Worm (Caenorhabditis elegans): ENCODE results near the gene T21D12.12.

DNA sequence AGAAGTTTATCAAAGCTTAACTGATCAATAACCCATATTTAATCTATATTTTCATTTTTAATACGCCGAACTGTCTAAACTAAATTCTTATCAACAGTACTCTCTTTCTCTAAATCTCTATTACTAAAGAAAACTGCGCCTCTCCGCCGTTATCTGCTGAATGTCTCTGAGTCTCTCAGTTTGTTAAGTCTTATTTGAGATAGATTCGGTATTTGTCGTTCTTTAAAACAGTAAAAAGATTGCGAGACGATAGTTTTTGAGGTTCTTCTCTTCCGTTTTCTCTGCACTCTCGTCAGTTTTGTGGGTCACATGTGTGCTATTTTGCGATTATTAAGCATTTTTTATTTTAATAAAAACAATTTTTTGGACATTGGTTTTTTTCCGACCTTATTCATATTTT lies 7.9 kb downstream of the T21D12.12 start, which contains the start of gene sma-10:
- TF ChIP-seq egl-27 (tag; optimal IDR thresholded peaks at IDR 0.05) (no peak), nhr-77 (tag; optimal IDR thresholded peaks at IDR 0.05) (no peak), ama-1 (optimal IDR thresholded peaks at IDR 0.05) (no peak), fos-1 (tag; optimal IDR thresholded peaks at IDR 0.05) (peak; percentile 93), unc-62 (GFP tag; optimal IDR thresholded peaks at IDR 0.05) (no peak), nhr-12 (tag; optimal IDR thresholded peaks at IDR 0.05) (no peak), skn-1 (tag; optimal IDR thresholded peaks at IDR 0.05) (no peak), nhr-25 (tag; optimal IDR thresholded peaks at IDR 0.05) (peak; percentile 39), ceh-82 (tag; optimal IDR thresholded peaks at IDR 0.05) (no peak), nhr-237 (tag; optimal IDR thresholded peaks at IDR 0.05) (no peak), nhr-11 (tag; optimal IDR thresholded peaks at IDR 0.05) (no peak), gmeb-1 (tag; optimal IDR thresholded peaks at IDR 0.05) (peak; percentile 71), snpc-4 (tag; optimal IDR thresholded peaks at IDR 0.05) (no peak), elt-1 (tag; optimal IDR thresholded peaks at IDR 0.05) (no peak)
